Fruit fly (Drosophila melanogaster) whole organism, embryonic: Measurements from ENCODE around the gene gfzf.

Experiments used
- Atf6 ChIP-seq: fragments of 200-800 bp; sonication (Bioruptor generic); IDR thresholded peaks from 2 replicates; pipeline ENCODE4 v1.3.6; 2022; ENCODE audit warnings: missing biosample characterization, missing genetic modification characterization
- Awh ChIP-seq: fragments of 200-800 bp; sonication (Bioruptor generic); IDR thresholded peaks from 2 replicates; pipeline ENCODE4, ENCODE4 v1.3.6; 2022; ENCODE audit warnings: missing biosample characterization, missing genetic modification characterization
- CG10366 ChIP-seq: fragments of 200-800 bp; sonication (Bioruptor generic); IDR thresholded peaks from 2 replicates; pipeline ENCODE4 v1.3.6; 2022; ENCODE audit warnings: missing biosample characterization, missing genetic modification characterization
- CG12071 ChIP-seq: fragments of 200-800 bp; sonication (Bioruptor generic); optimal IDR thresholded peaks from 3 replicates; lab custom pipeline; 2018; ENCODE audit warnings: missing biosample characterization, mild to moderate bottlenecking, missing genetic modification characterization
- CG12744 ChIP-seq: fragments of 200-800 bp; sonication (Bioruptor generic); optimal IDR thresholded peaks from 2 replicates; lab custom pipeline; 2016; ENCODE audit warnings: missing biosample characterization, missing genetic modification characterization
- CG13287 ChIP-seq: fragments of 200-800 bp; sonication (Bioruptor generic); IDR thresholded peaks from 2 replicates; pipeline ENCODE4 v1.3.6; 2022; ENCODE audit warnings: missing biosample characterization, missing genetic modification characterization; ENCODE audit not compliant: partially characterized antibody
- CG14014 ChIP-seq: fragments of 200-800 bp; sonication (Bioruptor generic); IDR thresholded peaks from 2 replicates; pipeline ENCODE4 v1.3.6; 2022; ENCODE audit warnings: missing biosample characterization, missing genetic modification characterization
- CG14050 ChIP-seq: fragments of 200-800 bp; sonication (Bioruptor generic); IDR thresholded peaks from 3 replicates; pipeline ENCODE4 v1.3.6; 2022; ENCODE audit warnings: missing biosample characterization, missing genetic modification characterization
- CG2120 ChIP-seq: fragments of 200-800 bp; sonication (Bioruptor generic); optimal IDR thresholded peaks from 3 replicates; lab custom pipeline; 2016; ENCODE audit warnings: missing biosample characterization, missing genetic modification characterization
- CG30020 ChIP-seq: fragments of 200-800 bp; optimal IDR thresholded peaks from 2 replicates; lab custom pipeline; 2019; ENCODE audit warnings: missing biosample characterization, mild to moderate bottlenecking, missing genetic modification characterization, moderate library complexity
- CG3065 ChIP-seq: fragments of 200-800 bp; sonication (Bioruptor generic); optimal IDR thresholded peaks from 2 replicates; lab custom pipeline; 2016; ENCODE audit warnings: missing biosample characterization, missing genetic modification characterization
- CG3838 ChIP-seq: fragments of 200-800 bp; sonication (Bioruptor generic); optimal IDR thresholded peaks from 3 replicates; lab custom pipeline; 2016; ENCODE audit warnings: missing biosample characterization, missing genetic modification characterization
- CG4617 ChIP-seq: fragments of 200-800 bp; sonication (Bioruptor generic); optimal IDR thresholded peaks from 3 replicates; lab custom pipeline; 2016; ENCODE audit warnings: missing biosample characterization, missing genetic modification characterization, borderline replicate concordance
- CG4820 ChIP-seq: fragments of 200-800 bp; sonication (Bioruptor generic); optimal IDR thresholded peaks from 3 replicates; lab custom pipeline; 2016; ENCODE audit warnings: missing biosample characterization, missing genetic modification characterization
- CG5245 ChIP-seq: fragments of 200-800 bp; sonication (Bioruptor generic); optimal IDR thresholded peaks from 3 replicates; lab custom pipeline; 2016; ENCODE audit warnings: missing biosample characterization, missing genetic modification characterization
- CG8765 ChIP-seq: fragments of 200-800 bp; sonication (Bioruptor generic); IDR thresholded peaks from 2 replicates; pipeline ENCODE4 v1.3.6; 2022; ENCODE audit warnings: missing biosample characterization, missing genetic modification characterization
- Doc2 ChIP-seq: fragments of 200-800 bp; sonication (Bioruptor generic); IDR thresholded peaks from 2 replicates; pipeline ENCODE4 v1.3.6; 2022; ENCODE audit warnings: missing biosample characterization, missing genetic modification characterization
- HLH3B ChIP-seq: fragments of 200-800 bp; sonication (Bioruptor generic); IDR thresholded peaks from 2 replicates; pipeline ENCODE4 v1.3.6; 2022; ENCODE audit warnings: missing biosample characterization, missing genetic modification characterization
- Mad ChIP-seq: fragments of 200-800 bp; sonication (Bioruptor generic); optimal IDR thresholded peaks from 2 replicates; lab custom pipeline; 2016; ENCODE audit warnings: missing biosample characterization, missing genetic modification characterization
- Meics ChIP-seq: fragments of 200-800 bp; sonication (Bioruptor generic); optimal IDR thresholded peaks from 2 replicates; lab custom pipeline; 2017; ENCODE audit warnings: missing biosample characterization, mild to moderate bottlenecking, missing genetic modification characterization
- NFAT ChIP-seq: fragments of 200-800 bp; sonication (Bioruptor generic); IDR thresholded peaks from 2 replicates; pipeline ENCODE4 v1.3.6; 2022; ENCODE audit warnings: missing biosample characterization, missing genetic modification characterization
- Ptx1 ChIP-seq: fragments of 200-800 bp; sonication (Bioruptor generic); IDR thresholded peaks from 2 replicates; pipeline ENCODE4 v1.3.6; 2022; ENCODE audit warnings: missing biosample characterization, missing genetic modification characterization
- Ssrp ChIP-seq: fragments of 200-800 bp; sonication (Bioruptor generic); optimal IDR thresholded peaks from 2 replicates; lab custom pipeline; 2018; ENCODE audit warnings: missing biosample characterization, mild to moderate bottlenecking, missing genetic modification characterization, moderate library complexity
- Taf1 ChIP-seq: fragments of 200-800 bp; sonication (Bioruptor generic); IDR thresholded peaks from 2 replicates; pipeline ENCODE4 v1.3.6; 2022; ENCODE audit warnings: missing biosample characterization, missing genetic modification characterization
- abd-A ChIP-seq: fragments of 200-800 bp; sonication (Bioruptor generic); optimal IDR thresholded peaks from 3 replicates; lab custom pipeline; 2019; ENCODE audit warnings: missing biosample characterization, mild to moderate bottlenecking, missing genetic modification characterization, moderate library complexity
- cas ChIP-seq: fragments of 200-800 bp; sonication (Bioruptor generic); IDR thresholded peaks from 2 replicates; pipeline ENCODE4 v1.3.6; 2022; ENCODE audit warnings: missing biosample characterization, missing genetic modification characterization
- cg ChIP-seq: fragments of 200-800 bp; sonication (Bioruptor generic); optimal IDR thresholded peaks from 3 replicates; lab custom pipeline; 2019; ENCODE audit warnings: missing biosample characterization, mild to moderate bottlenecking, missing genetic modification characterization, moderate library complexity
- chif ChIP-seq, 2 experiments: fragments of 200-800 bp; sonication (Bioruptor generic); optimal IDR thresholded peaks; 3 replicates each; lab custom pipeline; 2016; ENCODE audit warnings: missing biosample characterization in 2 of 2, missing genetic modification characterization in 2 of 2
- dysf ChIP-seq: fragments of 200-800 bp; sonication (Bioruptor generic); IDR thresholded peaks from 3 replicates; pipeline ENCODE4 v1.3.6; 2022; ENCODE audit warnings: missing biosample characterization, missing genetic modification characterization
- fru ChIP-seq: fragments of >200 bp; optimal IDR thresholded peaks from 2 replicates; lab custom pipeline; 2017
- ftz-f1 ChIP-seq: fragments of 200-800 bp; sonication (Bioruptor generic); optimal IDR thresholded peaks from 2 replicates; lab custom pipeline; 2016; ENCODE audit warnings: missing biosample characterization, missing genetic modification characterization
- lilli ChIP-seq: fragments of 200-800 bp; sonication (Bioruptor generic); optimal IDR thresholded peaks from 3 replicates; lab custom pipeline; 2016; ENCODE audit warnings: missing biosample characterization, missing genetic modification characterization
- nmo ChIP-seq: fragments of 200-800 bp; sonication (Bioruptor generic); optimal IDR thresholded peaks from 2 replicates; lab custom pipeline; 2018; ENCODE audit warnings: missing biosample characterization, mild to moderate bottlenecking, missing genetic modification characterization, moderate library complexity
- repo ChIP-seq: fragments of 200-800 bp; sonication (Bioruptor generic); optimal IDR thresholded peaks from 2 replicates; lab custom pipeline; 2016; ENCODE audit warnings: missing biosample characterization, missing genetic modification characterization
- schlank ChIP-seq: fragments of 200-800 bp; sonication (Bioruptor generic); optimal IDR thresholded peaks from 2 replicates; lab custom pipeline; 2018; ENCODE audit warnings: missing biosample characterization, mild to moderate bottlenecking, missing genetic modification characterization
- slou ChIP-seq: fragments of 200-800 bp; sonication (Bioruptor generic); optimal IDR thresholded peaks from 3 replicates; lab custom pipeline; 2016; ENCODE audit warnings: missing biosample characterization, missing genetic modification characterization
- stc ChIP-seq: fragments of 200-800 bp; sonication (Bioruptor generic); IDR thresholded peaks from 2 replicates; pipeline ENCODE4 v1.3.6; 2022; ENCODE audit warnings: missing biosample characterization, missing genetic modification characterization
- wek ChIP-seq: fragments of 200-800 bp; sonication (Bioruptor generic); optimal IDR thresholded peaks from 3 replicates; lab custom pipeline; 2018; ENCODE audit warnings: missing biosample characterization, mild to moderate bottlenecking, missing genetic modification characterization, moderate library complexity
- zen2 ChIP-seq: fragments of 200-800 bp; sonication (Bioruptor generic); IDR thresholded peaks from 3 replicates; pipeline ENCODE4 v1.3.6; 2022; ENCODE audit warnings: missing biosample characterization, missing genetic modification characterization; ENCODE audit not compliant: partially characterized antibody

Gene gfzf

DNA sequence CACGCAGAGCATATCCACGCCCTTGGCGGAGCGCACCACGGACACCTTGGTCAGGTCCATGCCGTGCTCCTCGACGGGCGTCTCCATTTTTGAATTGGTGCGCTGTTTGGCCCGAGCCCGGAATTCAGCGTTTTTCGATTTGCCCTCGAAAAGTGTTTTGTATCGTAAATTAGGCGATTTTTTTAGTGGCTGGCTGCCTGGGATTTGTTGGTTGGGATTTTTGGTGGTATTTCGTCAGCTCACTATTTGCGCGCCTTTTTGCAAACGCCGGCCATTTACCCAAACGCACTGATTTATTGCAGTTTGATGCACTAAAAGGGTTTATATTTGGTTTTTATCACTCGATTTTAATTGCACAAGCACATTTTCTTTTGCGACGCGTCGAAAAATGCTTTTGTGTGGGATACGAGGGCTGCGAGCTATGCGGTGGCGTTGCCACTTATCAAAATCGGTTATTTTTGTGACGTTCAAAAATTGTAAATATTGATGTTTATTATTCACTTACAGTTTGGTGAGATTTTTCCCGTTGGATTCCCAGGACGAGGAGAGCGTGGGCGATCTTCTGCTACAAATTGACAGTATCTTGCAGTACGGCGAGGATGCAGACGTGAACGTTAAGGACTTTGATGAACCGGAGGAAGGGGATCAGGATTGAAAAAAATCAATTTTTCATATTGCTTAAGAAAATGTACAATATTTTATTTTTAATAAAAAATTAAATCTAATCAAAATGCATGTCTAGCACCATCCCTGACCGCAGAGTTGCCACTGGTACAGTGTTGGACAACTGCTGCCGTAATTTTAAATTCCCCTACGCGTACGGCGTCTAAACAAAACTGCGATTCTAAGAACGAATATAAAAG lies at the start of gene gfzf, which contains the start of gene Sas-4 (continued):
- TF ChIP-seq Atf6 (GFP tag; lab: Robert Waterston, UW) (peak; percentile 38; the same call in 1 of the 2 replicates), CG8765 (GFP tag; lab: Robert Waterston, UW) (peak; percentile 35; the same call in 1 of the 2 replicates), CG2120 (GFP tag; lab: Kevin White, UChicago) (peak; percentile 73), CG4820 (GFP tag; lab: Kevin White, UChicago) (peak; percentile 22), Taf1 (peak; percentile 48), lilli (GFP tag; lab: Kevin White, UChicago) (peak; percentile 78), Ptx1 (GFP tag; lab: Robert Waterston, UW) (peak; percentile 73), CG14050 (GFP tag; lab: Robert Waterston, UW) (no peak; the same call in 2 of the 3 replicates), stc (GFP tag; lab: Robert Waterston, UW) (no peak), CG10366 (GFP tag; lab: Robert Waterston, UW) (peak; percentile 61), fru (lab: Kevin White, UChicago) (no peak), CG5245 (GFP tag; lab: Kevin White, UChicago) (peak; percentile 25), dysf (GFP tag; lab: Robert Waterston, UW) (peak; percentile 49; the same call in 1 of the 3 replicates), Ssrp (tag; lab: Kevin White, UChicago) (peak; percentile 69), Mad (peak; percentile 9), repo (GFP tag; lab: Kevin White, UChicago) (no peak), Doc2 (GFP tag; lab: Robert Waterston, UW) (no peak), schlank (tag; lab: Kevin White, UChicago) (no peak), NFAT (GFP tag; lab: Robert Waterston, UW) (peak; percentile 54), abd-A (tag; lab: Kevin White, UChicago) (no peak), CG14014 (GFP tag; lab: Robert Waterston, UW) (peak; percentile 66; the same call in 1 of the 2 replicates), cas (no peak), CG3838 (GFP tag; lab: Kevin White, UChicago) (no peak), cg (no peak), CG12071 (GFP tag; lab: Kevin White, UChicago) (no peak), zen2 (no peak), chif (GFP tag; optimal IDR thresholded peaks at IDR 0.05; lab: Kevin White, UChicago) (peak; percentile 50 to 51), CG30020 (tag; lab: Kevin White, UChicago) (peak; percentile 34), nmo (GFP tag; lab: Kevin White, UChicago) (peak; percentile 76), wek (no peak), CG3065 (GFP tag; lab: Kevin White, UChicago) (no peak), Meics (GFP tag; lab: Kevin White, UChicago) (peak; percentile 51), slou (GFP tag; lab: Kevin White, UChicago) (peak; percentile 39), HLH3B (peak; percentile 42; the same call in 1 of the 2 replicates), CG4617 (GFP tag; lab: Kevin White, UChicago) (peak; percentile 81)

DNA sequence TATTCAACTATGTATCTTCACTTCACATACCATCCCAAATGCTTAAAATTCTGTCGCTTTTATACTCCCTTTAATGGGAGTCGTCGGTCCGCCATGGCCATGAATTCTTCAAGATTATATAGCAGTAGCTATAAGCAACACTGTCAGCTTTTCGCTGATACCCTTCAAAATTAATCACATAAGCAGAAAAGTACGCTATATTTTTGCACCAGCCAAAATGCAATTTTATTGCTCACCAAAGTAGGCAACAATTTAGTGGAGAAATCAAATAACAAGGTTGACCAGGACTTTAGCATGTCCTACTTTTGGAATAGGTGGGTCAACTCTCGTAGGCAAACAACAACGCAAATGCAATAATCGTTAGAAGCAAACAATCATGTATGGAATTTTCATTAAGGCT lies 49.1 kb upstream of the gfzf start:
- TF ChIP-seq CG12744 (GFP tag; lab: Kevin White, UChicago) (no peak), ftz-f1 (GFP tag; lab: Kevin White, UChicago) (peak; percentile 74)

DNA sequence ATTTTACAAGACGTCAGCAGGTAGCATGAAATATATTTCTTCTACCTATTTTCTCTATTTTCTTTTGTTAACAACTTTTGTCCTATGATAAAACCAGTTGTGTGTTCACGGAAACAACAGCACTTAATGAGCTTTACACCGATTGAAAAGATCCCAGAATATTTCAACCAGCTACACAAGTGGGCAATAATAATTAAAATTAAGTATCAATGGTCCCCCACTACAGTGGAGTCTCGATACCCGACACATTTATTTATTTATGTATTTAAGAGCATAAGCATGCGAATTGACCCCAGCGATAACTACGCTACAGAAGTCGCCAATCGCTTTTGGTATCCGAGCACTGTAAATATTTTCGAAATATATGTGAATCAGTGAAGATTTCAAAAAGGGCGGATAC lies 37.9 kb upstream of the gfzf start:
- TF ChIP-seq CG13287 (GFP tag; lab: Robert Waterston, UW) (no peak), Awh (GFP tag; lab: Robert Waterston, UW) (peak; percentile 54; the same call in 1 of the 2 replicates)
